Fruit fly (Drosophila melanogaster): Measurements from ENCODE around the gene CG6576.

The CG6576 gene

dm6 chr3L:8777313-8777924, 21.6 kb downstream of the CG6576 start:
- TF ChIP-seq noc (tag; optimal IDR thresholded peaks at IDR 0.05) = no peak

DNA sequence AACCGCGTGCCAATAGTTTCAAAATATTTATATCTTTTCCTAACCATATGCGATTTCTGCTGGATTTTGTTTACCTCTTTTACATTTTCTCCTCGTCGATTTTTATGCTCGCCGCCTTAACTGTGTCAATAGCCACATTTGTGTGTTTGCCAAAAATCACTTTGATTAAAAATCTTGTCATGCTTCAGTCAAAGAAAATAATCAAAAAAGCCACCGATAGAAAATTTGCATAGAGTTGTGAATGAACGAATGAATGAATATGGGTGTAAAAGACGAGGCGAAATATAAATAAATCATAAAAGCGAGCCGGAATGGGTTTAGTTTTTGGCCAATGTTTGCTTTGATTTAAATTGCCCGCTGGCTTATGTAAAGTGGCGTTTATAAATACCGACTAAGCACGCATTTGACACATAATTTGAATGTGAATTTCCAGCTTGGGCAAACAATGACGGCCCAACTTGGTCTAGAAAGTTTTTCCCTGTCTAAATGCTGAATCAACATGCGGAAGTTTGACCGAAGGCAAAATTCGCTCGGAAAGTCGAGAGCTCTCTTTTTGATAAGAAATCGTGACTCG, 25.0 kb downstream of the CG6576 start:
- peak; percentile 28 for TF ChIP-seq noc (tag; optimal IDR thresholded peaks at IDR 0.05)

- TF ChIP-seq noc (tag; optimal IDR thresholded peaks at IDR 0.05) = no peak
These were observed 26.2 kb downstream of the CG6576 start for dm6 chr3L:8781993-8782392.

dm6 chr3L:8783299-8783698, 27.5 kb downstream of the CG6576 start:
- no peak for TF ChIP-seq noc (tag; optimal IDR thresholded peaks at IDR 0.05)

DNA sequence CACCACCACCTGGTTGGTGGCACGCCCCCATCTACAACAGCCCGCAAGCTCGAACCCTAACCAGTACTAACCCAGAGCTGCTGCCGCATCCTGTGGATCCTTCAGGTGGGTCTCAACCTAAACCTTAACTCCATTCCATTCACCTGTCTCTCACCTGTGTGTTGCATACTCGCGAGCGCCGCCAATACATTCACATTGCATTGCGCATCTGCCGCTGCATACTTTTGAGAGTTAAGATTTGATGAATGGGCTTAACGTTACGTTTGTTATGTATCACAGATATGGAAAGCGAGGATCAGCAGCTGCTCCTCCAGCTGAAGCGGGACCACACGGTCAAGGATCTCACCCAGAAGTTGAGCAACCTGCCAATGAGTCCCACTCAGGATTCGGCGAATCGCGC, 31.5 kb downstream of the CG6576 start:
- TF ChIP-seq noc (tag; optimal IDR thresholded peaks at IDR 0.05) = no peak

DNA sequence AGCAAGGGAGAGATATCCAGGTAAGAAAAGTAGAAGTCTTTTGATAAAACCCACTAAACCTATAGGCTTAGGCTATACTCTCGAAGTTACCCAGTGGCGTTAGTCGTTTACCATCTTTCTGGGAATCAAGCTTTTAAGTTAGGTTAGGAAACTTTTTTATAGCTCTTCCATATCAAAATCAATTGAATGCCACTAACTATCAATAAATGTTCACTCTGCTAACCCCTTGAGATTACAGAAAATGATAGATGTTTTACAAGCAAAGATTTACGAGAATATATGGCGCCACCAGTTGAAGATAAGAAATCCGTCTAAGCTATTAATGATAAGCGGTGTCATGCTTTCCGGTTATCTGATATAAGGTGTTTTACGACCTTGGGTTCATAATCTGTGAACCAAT, 31.9 kb downstream of the CG6576 start:
- peak; percentile 44 for TF ChIP-seq noc (tag; optimal IDR thresholded peaks at IDR 0.05)

DNA sequence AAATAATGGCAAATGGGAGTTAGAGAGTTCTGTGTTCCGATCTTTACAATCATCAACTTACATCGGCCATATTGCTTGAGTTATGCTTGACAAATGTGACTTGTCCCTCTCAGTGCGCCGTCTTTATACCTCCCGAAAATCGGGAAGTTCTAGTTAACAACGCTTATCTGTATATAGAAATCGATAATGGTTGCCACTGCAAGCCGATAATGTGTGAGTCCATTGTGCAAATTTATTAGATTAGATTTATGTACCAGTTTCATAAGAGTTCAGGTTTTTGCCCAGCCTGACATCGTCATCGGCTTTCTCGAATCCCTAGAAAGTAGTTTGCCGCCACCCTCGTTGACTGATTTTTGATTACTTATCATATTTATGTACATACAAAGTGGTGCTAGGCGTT, 32.7 kb downstream of the CG6576 start, which contains the start of gene Acbp5:
TSS of gene Acbp5 (minus strand) at position 101 of the 400 bp plus-strand sequence.
- no peak for TF ChIP-seq noc (tag; optimal IDR thresholded peaks at IDR 0.05)

DNA sequence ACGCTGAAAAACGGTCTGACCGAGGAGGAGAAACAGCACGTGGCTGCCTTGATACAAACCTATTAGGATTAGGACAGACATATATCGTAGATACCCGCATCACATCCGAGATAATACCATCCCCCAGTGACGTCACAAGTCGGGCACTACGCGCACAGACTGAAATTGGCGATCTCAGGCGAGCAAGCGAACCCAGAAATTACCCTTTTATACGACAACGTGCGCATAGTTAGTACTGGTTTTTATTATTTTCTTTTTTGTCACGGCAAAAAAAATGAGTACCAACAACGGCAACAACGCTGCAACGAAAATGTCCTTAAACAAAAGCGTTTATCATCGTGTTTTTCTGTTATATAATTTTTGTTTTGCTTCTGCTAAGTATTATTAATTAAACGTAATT, 42.3 kb downstream of the CG6576 start:
- no peak for TF ChIP-seq noc (tag; optimal IDR thresholded peaks at IDR 0.05)

- no peak for TF ChIP-seq noc (tag; optimal IDR thresholded peaks at IDR 0.05)
These were observed 42.8 kb downstream of the CG6576 start for dm6 chr3L:8798539-8798938.

DNA sequence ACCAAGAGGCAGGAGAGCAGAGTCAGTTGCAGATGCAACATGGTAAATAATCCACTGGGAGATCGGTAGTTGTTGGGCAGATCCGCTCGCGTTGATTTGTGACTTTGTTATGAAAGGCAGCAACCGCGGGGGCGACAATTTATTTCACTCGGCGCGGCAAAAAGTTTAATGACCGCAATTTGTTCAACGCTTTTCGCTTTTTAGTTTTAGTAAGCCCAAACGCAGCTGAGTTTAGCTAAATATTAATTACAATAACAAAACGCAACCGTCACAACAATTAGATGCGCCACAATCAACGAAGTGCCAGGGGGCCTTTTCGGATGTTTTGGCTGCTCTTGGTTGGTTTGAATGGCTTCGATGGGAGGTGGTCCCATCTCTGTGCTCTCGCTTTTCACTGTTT, 44.6 kb downstream of the CG6576 start, which contains the start of gene CG13310:
TSS of gene CG13310 (minus strand) at position 101 of the 400 bp plus-strand sequence.
- TF ChIP-seq noc (tag; optimal IDR thresholded peaks at IDR 0.05) = no peak

DNA sequence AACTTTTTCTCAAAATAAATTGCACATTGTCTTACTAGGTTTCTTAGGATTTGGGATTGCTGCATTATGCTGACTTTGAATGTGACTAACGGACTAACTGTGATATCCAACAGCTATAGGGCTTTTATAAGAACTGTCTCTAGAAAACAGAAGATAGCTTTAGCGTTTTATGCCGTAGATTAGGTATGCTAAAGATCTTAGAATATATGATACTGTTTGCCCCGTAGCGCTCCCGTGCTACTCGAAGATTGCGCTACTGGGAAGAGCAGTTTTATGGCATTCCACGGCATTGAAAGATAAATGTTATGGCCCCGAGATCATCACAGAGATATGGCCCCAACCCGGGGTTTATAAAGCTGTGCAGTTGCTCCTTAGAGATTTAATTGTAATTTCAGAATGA, 46.3 kb downstream of the CG6576 start, which contains the start of the genes CG13311 and CG34426:
TSS of gene CG13311 (minus strand) at position 101 of the 400 bp plus-strand sequence.
TSS of gene CG34426 (plus strand) at position 400 of the 400 bp plus-strand sequence.
- TF ChIP-seq noc (tag; optimal IDR thresholded peaks at IDR 0.05) = no peak

DNA sequence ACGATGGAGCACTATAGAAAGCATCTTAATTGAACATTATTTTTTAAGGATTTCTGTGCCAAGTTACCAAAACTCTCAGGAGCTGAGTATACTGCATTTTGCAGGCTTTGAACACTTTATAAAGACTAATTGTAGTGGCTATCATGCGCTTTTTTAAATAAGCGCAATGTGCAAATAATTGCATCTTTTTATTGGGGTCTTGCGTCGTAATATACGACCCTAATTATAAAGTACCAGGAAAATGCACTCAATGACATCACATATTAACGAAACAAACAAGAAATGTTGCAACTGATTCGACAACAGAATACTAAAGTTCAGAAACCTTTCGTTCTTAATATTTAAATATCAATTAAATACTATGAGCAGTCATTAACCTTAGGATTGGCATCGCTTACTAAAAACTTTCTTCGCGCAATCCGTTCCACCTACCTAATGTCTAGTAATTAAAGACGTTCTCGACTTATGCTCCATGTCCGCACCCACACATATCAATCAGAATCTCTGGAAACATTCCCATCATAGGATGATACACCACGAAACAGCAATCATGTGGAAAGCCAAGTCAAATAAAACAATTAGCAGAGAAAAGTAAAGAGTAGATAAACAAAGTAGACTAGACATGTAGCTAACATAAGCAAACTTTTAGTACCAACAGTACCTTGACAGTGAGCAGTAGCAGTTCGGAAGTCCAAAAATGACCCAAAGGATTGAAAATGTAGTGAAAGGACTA, 48.5 kb downstream of the CG6576 start, which contains the start of the genes CG32023 and CG34427:
TSS of gene CG32023 (minus strand) at position 101 of the 733 bp plus-strand sequence.
TSS of gene CG34427 (plus strand) at position 683 of the 733 bp plus-strand sequence.
- no peak for TF ChIP-seq noc (tag; optimal IDR thresholded peaks at IDR 0.05)
